Fruit fly (Drosophila melanogaster) whole organism, wandering third instar larva: ENCODE measurements around the gene Ocrl.

Experiments used
- Abd-B ChIP-seq: fragments of >200 bp; optimal IDR thresholded peaks from 2 replicates; lab custom pipeline; 2017; ENCODE audit warnings: missing biosample characterization, missing genetic modification characterization
- CG32264 ChIP-seq: fragments of 200-800 bp; sonication (Bioruptor generic); optimal IDR thresholded peaks from 2 replicates; lab custom pipeline; 2016; ENCODE audit warnings: missing biosample characterization, missing genetic modification characterization
- Hnf4 ChIP-seq: fragments of 200-800 bp; sonication (Bioruptor generic); optimal IDR thresholded peaks from 2 replicates; lab custom pipeline; 2016; ENCODE audit warnings: missing biosample characterization, mild to moderate bottlenecking, missing genetic modification characterization
- Hr83 ChIP-seq: fragments of 200-300 bp; sonication (Bioruptor generic); optimal IDR thresholded peaks from 2 replicates; lab custom pipeline; 2016; ENCODE audit warnings: missing biosample characterization, mild to moderate bottlenecking, missing genetic modification characterization, moderate library complexity; ENCODE audit not compliant: poor library complexity, severe bottlenecking
- dl ChIP-seq, 2 experiments: fragments of 175-275, 200-275 bp in 1 of 2; fragments of 200-275 bp in 1 of 2; sonication (Bioruptor generic); optimal IDR thresholded peaks; lab custom pipeline; 2018; ENCODE audit warnings: mild to moderate bottlenecking in 2 of 2, missing biosample characterization in 2 of 2, missing genetic modification characterization in 2 of 2, moderate library complexity in 2 of 2; ENCODE audit not compliant: partially characterized antibody in 2 of 2, insufficient read depth in 1 of 2
- dmrt93B ChIP-seq: fragments of 200-800 bp; sonication (Bioruptor generic); optimal IDR thresholded peaks from 2 replicates; lab custom pipeline; 2018; ENCODE audit warnings: missing biosample characterization, mild to moderate bottlenecking, missing genetic modification characterization
- ey ChIP-seq: fragments of 200-800 bp; sonication (Bioruptor generic); optimal IDR thresholded peaks from 2 replicates; lab custom pipeline; 2016; ENCODE audit warnings: missing biosample characterization, missing genetic modification characterization
- fru ChIP-seq: fragments of 200-800 bp; sonication (Bioruptor generic); optimal IDR thresholded peaks from 3 replicates; lab custom pipeline; 2016; ENCODE audit warnings: missing biosample characterization, mild to moderate bottlenecking, missing genetic modification characterization
- h ChIP-seq: fragments of 200-800 bp; sonication (Bioruptor generic); optimal IDR thresholded peaks from 3 replicates; lab custom pipeline; 2016; ENCODE audit warnings: missing biosample characterization, mild to moderate bottlenecking, missing genetic modification characterization
- lola ChIP-seq: fragments of >200 bp; optimal IDR thresholded peaks from 2 replicates; lab custom pipeline; 2017; ENCODE audit warnings: missing biosample characterization, missing genetic modification characterization
- psq ChIP-seq: fragments of 200-800 bp; sonication (Bioruptor generic); optimal IDR thresholded peaks from 3 replicates; lab custom pipeline; 2017; ENCODE audit warnings: missing biosample characterization, mild to moderate bottlenecking, missing genetic modification characterization, moderate library complexity
- rgr ChIP-seq: fragments of 200-800 bp; sonication (Bioruptor generic); optimal IDR thresholded peaks from 3 replicates; lab custom pipeline; 2016; ENCODE audit warnings: missing biosample characterization, mild to moderate bottlenecking, missing genetic modification characterization
- tai ChIP-seq: sonication (Bioruptor generic); optimal IDR thresholded peaks from 2 replicates; lab custom pipeline; 2016; ENCODE audit warnings: missing biosample characterization, missing genetic modification characterization
- usp ChIP-seq: fragments of >200 bp; optimal IDR thresholded peaks from 2 replicates; lab custom pipeline; 2017; ENCODE audit warnings: missing biosample characterization, missing genetic modification characterization

dm6 chrX:1943337-1944244, 20.8 kb downstream of the Ocrl start:
- TF ChIP-seq dl (GFP tag; optimal IDR thresholded peaks at IDR 0.05; lab: Kevin White, UChicago; ENCODE audit: insufficient read depth in 1 of 2, partially characterized antibody in 2 of 2) (peak; percentile 43 to 76), Abd-B (no peak), rgr (GFP tag; lab: Kevin White, UChicago) (peak; percentile 67), psq (GFP tag; lab: Kevin White, UChicago) (peak; percentile 64), Hnf4 (GFP tag; lab: Kevin White, UChicago) (peak; percentile 47), fru (GFP tag; lab: Kevin White, UChicago) (peak; percentile 81), lola (GFP tag; lab: Kevin White, UChicago) (no peak), h (peak; percentile 85), tai (GFP tag; lab: Kevin White, UChicago) (peak; percentile 37), ey (GFP tag; lab: Kevin White, UChicago) (peak; percentile 80), usp (GFP tag; lab: Kevin White, UChicago) (no peak), CG32264 (GFP tag; lab: Kevin White, UChicago) (peak; percentile 33), dmrt93B (GFP tag; lab: Kevin White, UChicago) (peak; percentile 74), Hr83 (GFP tag; lab: Kevin White, UChicago) (no peak)
